Fruit fly (Drosophila melanogaster) whole organism: ENCODE data around the gene CG15386.

Experiments used
- CG8478 ChIP-seq: fragments of >200 bp; optimal IDR thresholded peaks from 2 replicates; lab custom pipeline; 2018; ENCODE audit warnings: inconsistent platforms
- EcR ChIP-seq, 2 experiments: fragments of >200 bp; optimal IDR thresholded peaks; 2 replicates each; lab custom pipeline; 2017; ENCODE audit warnings: missing biosample characterization in 2 of 2, missing genetic modification characterization in 2 of 2, missing genetic modification reagents in 2 of 2
- psq ChIP-seq: fragments of >200 bp; optimal IDR thresholded peaks from 2 replicates; lab custom pipeline; 2017
- usp ChIP-seq: fragments of >200 bp; optimal IDR thresholded peaks from 2 replicates; lab custom pipeline; 2017; ENCODE audit warnings: missing biosample characterization, missing genetic modification characterization, mixed read lengths

DNA sequence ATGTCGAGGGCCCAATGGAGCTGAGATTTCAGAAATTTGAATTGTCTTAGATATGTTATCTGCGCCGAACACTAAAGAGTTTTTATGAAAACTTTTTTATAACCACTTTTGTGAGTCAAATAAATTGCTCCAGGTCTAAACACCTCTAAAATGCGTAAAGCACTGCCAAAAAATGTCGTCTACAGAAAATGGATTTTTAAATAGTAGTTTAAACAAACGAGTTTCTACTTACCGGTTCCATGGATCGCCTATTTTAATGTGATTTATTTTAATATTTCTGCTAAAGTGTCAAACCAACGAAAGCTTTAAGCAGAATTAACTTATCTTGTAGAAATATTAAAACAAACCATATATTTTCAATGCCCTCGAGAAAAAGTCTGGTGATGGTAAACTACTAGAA, 11.0 kb downstream of the CG15386 start, which contains the start of gene CG31668:
- TF ChIP-seq EcR (GFP tag; optimal IDR thresholded peaks at IDR 0.05; lab: Kevin White, UChicago) (no peak), CG8478 (lab: Kevin White, UChicago) (no peak), usp (GFP tag; lab: Kevin White, UChicago) (no peak), psq (no peak)
